Worm (Caenorhabditis elegans) whole organism, L4 larva: ENCODE data around the gene lsm-1.
A peak's percentile ranks its signal among the peaks of the same experiment; 100 is the strongest.

Experiments
- F26F4.8 ChIP-seq: fragments of 200-800 bp; sonication (Bioruptor generic); conservative IDR thresholded peaks from 2 replicates; pipeline ENCODE4 v1.3.6; 2022; ENCODE audit warnings: missing genetic modification characterization, missing compliant biosample characterization
- F44E2.7 ChIP-seq: fragments of 200-800 bp; sonication (Bioruptor generic); IDR thresholded peaks from 2 replicates; pipeline ENCODE4 v2.1.2; 2022; ENCODE audit warnings: missing genetic modification characterization, missing compliant biosample characterization
- T20F7.1 ChIP-seq: fragments of 200-800 bp; sonication (Bioruptor generic); optimal IDR thresholded peaks from 2 replicates; lab custom pipeline; 2018; ENCODE audit warnings: mild to moderate bottlenecking, missing genetic modification characterization, missing compliant biosample characterization
- Y75B8A.6 ChIP-seq: fragments of 200-800 bp; sonication (Bioruptor generic); IDR thresholded peaks from 2 replicates; pipeline ENCODE4 v1.3.6; 2022; ENCODE audit warnings: missing genetic modification reagents, missing genetic modification characterization, missing compliant biosample characterization
- aha-1 ChIP-seq: fragments of 150-350 bp; peaks from one replicate; lab custom pipeline; 2014; ENCODE audit warnings: missing biosample characterization, missing genetic modification characterization
- ceh-20 ChIP-seq: fragments of 200-800 bp; sonication (Bioruptor generic); IDR thresholded peaks from 2 replicates; pipeline ENCODE4 v1.3.6; 2022; ENCODE audit warnings: missing genetic modification reagents, missing genetic modification characterization, missing compliant biosample characterization
- daf-16 ChIP-seq, 3 experiments: sonication (generic microtip); optimal IDR thresholded peaks; 2 replicates each; lab custom pipeline; 2016 to 2017; ENCODE audit warnings: missing genetic modification characterization in 3 of 3, missing genetic modification reagents in 3 of 3, mild to moderate bottlenecking in 2 of 3, missing compliant biosample characterization in 2 of 3, missing biosample characterization in 1 of 3, moderate library complexity in 1 of 3
- daf-19 ChIP-seq: fragments of 200-800 bp; sonication (Bioruptor generic); conservative IDR thresholded peaks from 2 replicates; pipeline ENCODE4 v1.3.6; 2022; ENCODE audit warnings: missing genetic modification characterization, missing compliant biosample characterization
- dmd-8 ChIP-seq: fragments of 200-800 bp; sonication (Bioruptor generic); IDR thresholded peaks from 2 replicates; pipeline ENCODE4 v1.3.6; 2022; ENCODE audit warnings: missing genetic modification characterization, missing compliant biosample characterization
- dpl-1 ChIP-seq: fragments of 150-350 bp; optimal IDR thresholded peaks from 2 replicates; lab custom pipeline; 2014; ENCODE audit warnings: missing biosample characterization, missing genetic modification reagents, missing genetic modification characterization
- dve-1 ChIP-seq: sonication (generic microtip); optimal IDR thresholded peaks from 2 replicates; lab custom pipeline; 2017; ENCODE audit warnings: antibody characterized with exemption, mild to moderate bottlenecking, missing genetic modification characterization, missing compliant biosample characterization; ENCODE audit not compliant: insufficient read depth
- egl-43 ChIP-seq: fragments of 200-800 bp; sonication (Bioruptor generic); IDR thresholded peaks from 2 replicates; pipeline ENCODE4 v1.3.6; 2022; ENCODE audit warnings: missing genetic modification reagents, missing genetic modification characterization, missing compliant biosample characterization
- gei-8 ChIP-seq: fragments of 200-800 bp; sonication (Bioruptor generic); optimal IDR thresholded peaks from 2 replicates; lab custom pipeline; 2018; ENCODE audit warnings: mild to moderate bottlenecking, missing genetic modification characterization, missing compliant biosample characterization
- hlh-11 ChIP-seq: fragments of 200-800 bp; sonication (Bioruptor generic); optimal IDR thresholded peaks from 2 replicates; lab custom pipeline; 2018; ENCODE audit warnings: mild to moderate bottlenecking, missing genetic modification characterization, missing compliant biosample characterization
- hlh-30 ChIP-seq: sonication (generic microtip); optimal IDR thresholded peaks from 2 replicates; lab custom pipeline; 2017; ENCODE audit warnings: antibody characterized with exemption, mild to moderate bottlenecking, missing genetic modification characterization, missing compliant biosample characterization; ENCODE audit not compliant: insufficient read depth
- jun-1 ChIP-seq: fragments of 150-350 bp; optimal IDR thresholded peaks from 2 replicates; lab custom pipeline; 2014; ENCODE audit warnings: missing biosample characterization, missing genetic modification reagents, missing genetic modification characterization
- lim-7 ChIP-seq: fragments of 200-800 bp; sonication (Bioruptor generic); IDR thresholded peaks from 2 replicates; pipeline ENCODE4 v1.3.6; 2022; ENCODE audit warnings: missing genetic modification characterization, missing compliant biosample characterization
- lin-38 ChIP-seq: fragments of 200-800 bp; sonication (Bioruptor generic); IDR thresholded peaks from 2 replicates; pipeline ENCODE4 v1.3.6; 2022; ENCODE audit warnings: missing genetic modification reagents, missing genetic modification characterization, missing compliant biosample characterization
- lir-3 ChIP-seq: sonication (generic microtip); optimal IDR thresholded peaks from 2 replicates; lab custom pipeline; 2016; ENCODE audit warnings: mild to moderate bottlenecking, missing genetic modification characterization, missing compliant biosample characterization
- lsy-2 ChIP-seq, 2 experiments: fragments of 150-350 bp in 1 of 2; sonication (generic microtip) in 1 of 2; optimal IDR thresholded peaks; 2 replicates each; lab custom pipeline; 2014 to 2017; ENCODE audit warnings: missing biosample characterization in 2 of 2, missing genetic modification characterization in 2 of 2
- madf-5 ChIP-seq, 2 experiments: fragments of 200-800 bp; sonication (Bioruptor generic); IDR thresholded peaks; 2 replicates each; pipeline ENCODE4 v1.3.6; 2022; ENCODE audit warnings: missing compliant biosample characterization in 2 of 2, missing genetic modification characterization in 2 of 2
- mdl-1 ChIP-seq, 2 experiments: fragments of 150-350 bp in 1 of 2; sonication (generic microtip) in 1 of 2; optimal IDR thresholded peaks; 2 replicates each; lab custom pipeline; 2014 to 2017; ENCODE audit warnings: missing biosample characterization in 2 of 2, missing genetic modification characterization in 2 of 2
- mep-1 ChIP-seq: fragments of 150-350 bp; sonication (generic microtip); optimal IDR thresholded peaks from 3 replicates; lab custom pipeline; 2014; ENCODE audit warnings: missing biosample characterization, missing genetic modification characterization
- mes-2 ChIP-seq: sonication (generic microtip); optimal IDR thresholded peaks from 2 replicates; lab custom pipeline; 2016; ENCODE audit warnings: missing genotype, mild to moderate bottlenecking, missing genetic modification characterization, missing compliant biosample characterization; ENCODE audit not compliant: poor library complexity, severe bottlenecking
- nhr-102 ChIP-seq: sonication (generic microtip); optimal IDR thresholded peaks from 2 replicates; lab custom pipeline; 2016; ENCODE audit warnings: mild to moderate bottlenecking, missing genetic modification characterization, moderate library complexity, missing compliant biosample characterization
- nhr-28 ChIP-seq: fragments of 150-350 bp; optimal IDR thresholded peaks from 2 replicates; lab custom pipeline; 2014; ENCODE audit warnings: missing biosample characterization, missing genetic modification characterization
- nhr-42 ChIP-seq: fragments of 200-800 bp; sonication (Bioruptor generic); IDR thresholded peaks from 2 replicates; pipeline ENCODE4 v1.3.6; 2022; ENCODE audit warnings: missing genetic modification characterization, missing compliant biosample characterization
- nhr-76 ChIP-seq: fragments of 150-350 bp; optimal IDR thresholded peaks from 2 replicates; lab custom pipeline; 2014; ENCODE audit warnings: missing biosample characterization, missing genetic modification characterization
- nhr-77 ChIP-seq: fragments of 150-350 bp; optimal IDR thresholded peaks from 2 replicates; lab custom pipeline; 2014; ENCODE audit warnings: missing biosample characterization, missing genetic modification characterization
- php-3 ChIP-seq: fragments of 200-800 bp; sonication (Bioruptor generic); IDR thresholded peaks from 2 replicates; pipeline ENCODE4 v1.3.6; 2022; ENCODE audit warnings: missing genetic modification reagents, missing genetic modification characterization, missing compliant biosample characterization
- spr-3 ChIP-seq: fragments of 200-800 bp; sonication (Bioruptor generic); optimal IDR thresholded peaks from 2 replicates; lab custom pipeline; 2018; ENCODE audit warnings: mild to moderate bottlenecking, missing genetic modification characterization, missing compliant biosample characterization
- unc-62 ChIP-seq, 3 experiments: fragments of 150-350 bp in 1 of 3; sonication (generic microtip); optimal IDR thresholded peaks in 2 of 3; peaks in 1 of 3; 1 replicate in 1 of 3; 2 replicates in 2 of 3; lab custom pipeline; 2014 to 2017; ENCODE audit warnings: missing biosample characterization in 3 of 3, missing genetic modification characterization in 3 of 3, missing genetic modification reagents in 3 of 3, missing genotype in 1 of 3
- zip-2 ChIP-seq: fragments of 150-350 bp; optimal IDR thresholded peaks from 2 replicates; lab custom pipeline; 2014; ENCODE audit warnings: missing biosample characterization, missing genetic modification characterization

Gene lsm-1

ce11 chrII:11129517-11129916 lies 2.8 kb downstream of the lsm-1 start, which contains the start of gene F40F8.12:
TSS of gene F40F8.12 (plus strand) at chrII:11129817.
- TF ChIP-seq madf-5 (GFP tag; IDR thresholded peaks at IDR 0.05; lab: Robert Waterston, UW) (no peak), dpl-1 (GFP tag; lab: Kevin White, UChicago) (no peak), egl-43 (GFP tag; lab: Robert Waterston, UW) (no peak), lim-7 (GFP tag; lab: Robert Waterston, UW) (no peak), daf-19 (no peak), zip-2 (tag; lab: Kevin White, UChicago) (no peak), nhr-42 (no peak), F26F4.8 (no peak), Y75B8A.6 (GFP tag; lab: Robert Waterston, UW) (no peak), F44E2.7 (GFP tag; lab: Robert Waterston, UW) (no peak), php-3 (no peak)

- TF ChIP-seq hlh-30 (tag; lab: Kevin White, UChicago) (peak; percentile 25), daf-16 (GFP tag; optimal IDR thresholded peaks at IDR 0.05; lab: Kevin White, UChicago) (peak in 1 of 2 experiments; percentile 44), daf-16 (tag; optimal IDR thresholded peaks at IDR 0.05; lab: Kevin White, UChicago) (peak; percentile 32), dpl-1 (GFP tag; lab: Kevin White, UChicago) (peak; percentile 86), dmd-8 (no peak), T20F7.1 (GFP tag; lab: Kevin White, UChicago) (no peak), mep-1 (peak; percentile 21), aha-1 (tag; lab: Kevin White, UChicago) (peak; percentile 8), nhr-77 (peak; percentile 23), nhr-76 (no peak), nhr-102 (tag; lab: Kevin White, UChicago) (peak; percentile 11), lin-38 (GFP tag; lab: Robert Waterston, UW) (peak; percentile 93), lsy-2 (tag; optimal IDR thresholded peaks at IDR 0.05; lab: Kevin White, UChicago) (peak in 1 of 2 experiments; percentile 82), spr-3 (GFP tag; lab: Kevin White, UChicago) (no peak), php-3 (no peak), mes-2 (tag; lab: Kevin White, UChicago) (peak; percentile 68), nhr-28 (peak; percentile 1), dve-1 (tag; lab: Kevin White, UChicago) (peak; percentile 66)
These were observed 5.8 kb downstream of the lsm-1 start, which contains the start of gene F40F8.11 for ce11 chrII:11132542-11132941. TSS of gene F40F8.11 (minus strand) at chrII:11132590.

ce11 chrII:11134828-11135227 lies 8.1 kb downstream of the lsm-1 start, which contains the start of gene F40F8.5:
TSS of gene F40F8.5 (minus strand) at chrII:11134928.
- TF ChIP-seq aha-1 (tag; lab: Kevin White, UChicago) (no peak), ceh-20 (GFP tag; lab: Robert Waterston, UW) (no peak), lir-3 (tag; lab: Kevin White, UChicago) (no peak), gei-8 (GFP tag; lab: Kevin White, UChicago) (no peak), jun-1 (tag; lab: Kevin White, UChicago) (no peak)

ce11 chrII:11135773-11136172 lies 9.0 kb downstream of the lsm-1 start:
- no peak for TF ChIP-seq mdl-1 (tag; optimal IDR thresholded peaks at IDR 0.05; lab: Kevin White, UChicago)
- TF ChIP-seq hlh-11 (tag; lab: Kevin White, UChicago) = peak; percentile 22
- TF ChIP-seq hlh-30 (tag; lab: Kevin White, UChicago) = peak; percentile 32
- peak in 1 of 2 experiments; percentile 67 for TF ChIP-seq daf-16 (GFP tag; optimal IDR thresholded peaks at IDR 0.05; lab: Kevin White, UChicago)
- TF ChIP-seq daf-16 (tag; optimal IDR thresholded peaks at IDR 0.05; lab: Kevin White, UChicago) = peak; percentile 82
- TF ChIP-seq unc-62 (GFP tag; optimal IDR thresholded peaks at IDR 0.05 in 1 of 2; lab: Kevin White, UChicago) = peak in 1 of 2 experiments; percentile 95
- TF ChIP-seq unc-62 (tag; optimal IDR thresholded peaks at IDR 0.05; lab: Kevin White, UChicago) = no peak
